Worm (Caenorhabditis elegans): ENCODE data around the gene ZK816.3.

DNA sequence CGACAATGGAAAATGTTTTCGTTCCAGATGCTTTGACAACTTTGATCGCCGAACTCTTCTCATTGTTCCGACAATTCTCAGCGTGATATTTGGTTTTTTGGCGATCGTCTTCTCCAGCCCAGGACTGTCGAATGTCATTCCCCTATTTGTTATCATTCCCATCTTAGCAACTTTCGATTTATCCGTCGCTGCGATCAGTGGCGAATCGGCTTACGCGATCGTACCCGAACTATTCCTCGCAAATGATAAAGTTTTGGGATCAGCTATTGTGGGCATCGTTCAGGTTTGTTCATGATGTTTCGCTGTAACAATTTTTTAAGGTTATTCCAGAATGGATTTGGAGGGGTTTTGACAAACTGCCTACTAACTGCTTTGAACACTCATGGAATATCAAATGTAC lies 48.5 kb downstream of the ZK816.3 start:
- TF ChIP-seq jun-1 (tag; optimal IDR thresholded peaks at IDR 0.05) (no peak), lin-15B (tag; optimal IDR thresholded peaks at IDR 0.05) (no peak), unc-86 (tag; optimal IDR thresholded peaks at IDR 0.05) (no peak), pqm-1 (tag; optimal IDR thresholded peaks at IDR 0.05) (no peak), skn-1 (tag; optimal IDR thresholded peaks at IDR 0.05) (no peak), ceh-8 (GFP tag; optimal IDR thresholded peaks at IDR 0.05) (no peak), unc-62 (GFP tag; optimal IDR thresholded peaks at IDR 0.05) (no peak), ama-1 (optimal IDR thresholded peaks at IDR 0.05) (no peak), ces-1 (GFP tag; optimal IDR thresholded peaks at IDR 0.05) (no peak), fkh-10 (GFP tag; optimal IDR thresholded peaks at IDR 0.05) (no peak), ztf-11 (tag; optimal IDR thresholded peaks at IDR 0.05) (no peak), fos-1 (tag; optimal IDR thresholded peaks at IDR 0.05) (no peak), ets-5 (GFP tag; IDR thresholded peaks at IDR 0.05) (no peak)
